Worm (Caenorhabditis elegans) whole organism, L4 larva: ENCODE data around the gene agt-2.

ENCODE experiments used
- Y48G9A.11 ChIP-seq: fragments of 200-800 bp; sonication (Bioruptor generic); IDR thresholded peaks from 2 replicates; pipeline ENCODE4 v1.3.6; 2022; ENCODE audit warnings: missing genetic modification reagents, missing genetic modification characterization, missing compliant biosample characterization
- aly-2 ChIP-seq: sonication (generic microtip); optimal IDR thresholded peaks from 2 replicates; lab custom pipeline; 2018; ENCODE audit warnings: missing biosample characterization, missing genetic modification characterization
- ama-1 ChIP-seq: fragments of 150-350 bp; optimal IDR thresholded peaks from 2 replicates; lab custom pipeline; 2014; ENCODE audit warnings: inconsistent platforms, mixed read lengths
- ceh-44 ChIP-seq: fragments of 200-800 bp; sonication (Bioruptor generic); IDR thresholded peaks from 2 replicates; pipeline ENCODE4 v1.3.6; 2022; ENCODE audit warnings: missing genetic modification reagents, missing genetic modification characterization, missing compliant biosample characterization
- egl-27 ChIP-seq: sonication (generic microtip); optimal IDR thresholded peaks from 3 replicates; lab custom pipeline; 2017; ENCODE audit warnings: missing biosample characterization, missing genetic modification reagents, missing genetic modification characterization
- lin-38 ChIP-seq: fragments of 200-800 bp; sonication (Bioruptor generic); IDR thresholded peaks from 2 replicates; pipeline ENCODE4 v1.3.6; 2022; ENCODE audit warnings: missing genetic modification reagents, missing genetic modification characterization, missing compliant biosample characterization
- lin-39 ChIP-seq: fragments of 150-350 bp; optimal IDR thresholded peaks from 2 replicates; lab custom pipeline; 2014; ENCODE audit warnings: missing biosample characterization, missing genetic modification reagents, missing genetic modification characterization
- nhr-28 ChIP-seq: fragments of 150-350 bp; optimal IDR thresholded peaks from 2 replicates; lab custom pipeline; 2014; ENCODE audit warnings: missing biosample characterization, missing genetic modification characterization
- snpc-4 ChIP-seq: fragments of 150-350 bp; optimal IDR thresholded peaks from 2 replicates; lab custom pipeline; 2014; ENCODE audit warnings: missing biosample characterization, missing genetic modification characterization
- tra-1 ChIP-seq: fragments of 200-800 bp; sonication (Bioruptor generic); IDR thresholded peaks from 2 replicates; pipeline ENCODE4 v1.3.6; 2022; ENCODE audit warnings: missing genetic modification reagents, missing genetic modification characterization, missing compliant biosample characterization
- unc-39 ChIP-seq: sonication (generic microtip); optimal IDR thresholded peaks from 2 replicates; lab custom pipeline; 2017; ENCODE audit warnings: missing biosample characterization, missing genetic modification characterization
- zfp-2 ChIP-seq: sonication (generic microtip); optimal IDR thresholded peaks from 2 replicates; lab custom pipeline; 2016; ENCODE audit warnings: mild to moderate bottlenecking, missing genetic modification characterization, missing compliant biosample characterization
- zip-11 ChIP-seq: fragments of 200-800 bp; sonication (Bioruptor generic); IDR thresholded peaks from 2 replicates; pipeline ENCODE4 v1.3.6; 2022; ENCODE audit warnings: missing genetic modification characterization, missing compliant biosample characterization

DNA sequence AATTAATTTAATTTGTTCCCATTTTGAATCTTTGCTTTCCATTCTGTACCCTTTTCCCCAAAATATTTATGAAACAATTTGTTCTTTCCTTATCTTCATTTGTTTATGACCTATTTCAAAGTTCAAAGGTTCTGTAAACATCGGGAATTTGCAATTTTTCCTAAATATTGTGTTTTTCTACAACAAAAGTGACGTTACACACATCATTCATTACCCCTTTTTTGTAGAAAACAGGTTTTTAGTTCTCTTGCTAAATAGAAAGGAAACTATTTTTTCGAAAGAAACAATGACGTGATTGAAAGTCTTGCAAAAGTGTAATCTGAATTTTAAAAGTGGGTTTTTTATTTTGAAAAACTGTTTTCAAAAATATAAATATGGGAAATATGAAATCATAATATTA is 49.0 kb downstream of the agt-2 start:
- TF ChIP-seq nhr-28 (tag; lab: Kevin White, UChicago): peak; percentile 8
- no peak for TF ChIP-seq egl-27 (tag; lab: Kevin White, UChicago)
- no peak for TF ChIP-seq tra-1 (GFP tag; lab: Robert Waterston, UW)
- no peak for TF ChIP-seq zip-11 (GFP tag; lab: Robert Waterston, UW)
- no peak for TF ChIP-seq aly-2 (tag; lab: Kevin White, UChicago)
- TF ChIP-seq ama-1 (lab: Kevin White, UChicago): no peak
- TF ChIP-seq lin-38 (GFP tag; lab: Robert Waterston, UW): no peak
- no peak for TF ChIP-seq lin-39 (tag; lab: Kevin White, UChicago)
- no peak for TF ChIP-seq zfp-2 (tag; lab: Kevin White, UChicago)
- no peak for TF ChIP-seq Y48G9A.11 (GFP tag; lab: Robert Waterston, UW)
- TF ChIP-seq unc-39 (tag; lab: Kevin White, UChicago): no peak
- TF ChIP-seq snpc-4 (tag; lab: Kevin White, UChicago): no peak
- no peak for TF ChIP-seq ceh-44 (GFP tag; lab: Robert Waterston, UW)
